Fruit fly (Drosophila melanogaster): ENCODE measurements around the gene CG46303.

DNA sequence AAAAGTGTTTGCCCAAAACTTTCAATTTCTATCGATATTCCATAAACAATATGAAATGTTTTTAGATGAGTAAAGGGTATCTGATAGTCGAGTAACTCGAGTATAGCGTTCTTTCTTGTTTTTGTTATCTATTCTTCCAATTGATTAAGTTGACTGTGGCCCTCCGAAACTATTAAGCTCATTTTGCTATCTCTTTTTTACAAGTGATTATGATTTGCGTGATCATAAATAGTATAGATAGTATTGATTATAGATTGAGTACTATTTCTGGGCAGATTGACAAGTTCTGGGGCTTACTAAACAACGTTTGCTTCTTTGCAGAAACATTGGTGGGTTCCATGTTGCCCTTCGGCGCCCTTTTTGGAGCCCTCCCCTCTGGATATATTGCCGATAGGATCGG is 14.8 kb downstream of the CG46303 start:
- TF ChIP-seq psq (optimal IDR thresholded peaks at IDR 0.05): no peak
- no peak for TF ChIP-seq Myc (optimal IDR thresholded peaks at IDR 0.05)
- no peak for TF ChIP-seq h (optimal IDR thresholded peaks at IDR 0.05)
- no peak for TF ChIP-seq ttk (optimal IDR thresholded peaks at IDR 0.05)

Data from Kc167 (cell line).